Fruit fly (Drosophila melanogaster) whole organism, embryonic: ENCODE measurements around the gene ac.
A peak's percentile ranks its signal among the peaks of the same experiment; 100 is the strongest.

Experiments used
- Adf1 ChIP-seq: fragments of 200-800 bp; sonication (Bioruptor generic); IDR thresholded peaks from 2 replicates; pipeline ENCODE4 v1.3.6; 2022; ENCODE audit warnings: missing biosample characterization, missing genetic modification characterization
- Bgb ChIP-seq: fragments of 200-800 bp; sonication (Bioruptor generic); IDR thresholded peaks from 2 replicates; pipeline ENCODE4 v1.3.6; 2022; ENCODE audit warnings: missing biosample characterization, missing genetic modification characterization; ENCODE audit not compliant: partially characterized antibody
- CG10431 ChIP-seq: fragments of 200-800 bp; sonication (Bioruptor generic); optimal IDR thresholded peaks from 3 replicates; lab custom pipeline; 2018; ENCODE audit warnings: missing biosample characterization, mild to moderate bottlenecking, missing genetic modification characterization
- CG10979 ChIP-seq: fragments of 200-800 bp; sonication (Bioruptor generic); optimal IDR thresholded peaks from 2 replicates; lab custom pipeline; 2018; ENCODE audit warnings: missing biosample characterization, mild to moderate bottlenecking, missing genetic modification characterization, moderate library complexity
- CG12744 ChIP-seq: fragments of 200-800 bp; sonication (Bioruptor generic); optimal IDR thresholded peaks from 2 replicates; lab custom pipeline; 2016; ENCODE audit warnings: missing biosample characterization, missing genetic modification characterization
- CG13123 ChIP-seq: fragments of 200-800 bp; sonication (Bioruptor generic); optimal IDR thresholded peaks from 2 replicates; lab custom pipeline; 2016; ENCODE audit warnings: missing biosample characterization, missing genetic modification characterization
- CG14860 ChIP-seq: fragments of 200-800 bp; sonication (Bioruptor generic); IDR thresholded peaks from 3 replicates; pipeline ENCODE4 v1.3.6; 2022; ENCODE audit warnings: missing biosample characterization, missing genetic modification characterization; ENCODE audit not compliant: partially characterized antibody
- CG15011 ChIP-seq: fragments of 200-800 bp; sonication (Bioruptor generic); optimal IDR thresholded peaks from 3 replicates; lab custom pipeline; 2018; ENCODE audit warnings: missing biosample characterization, mild to moderate bottlenecking, missing genetic modification characterization
- CG15514 ChIP-seq: fragments of 200-800 bp; sonication (Bioruptor generic); optimal IDR thresholded peaks from 3 replicates; lab custom pipeline; 2017; ENCODE audit warnings: missing biosample characterization, missing genetic modification characterization, mild to moderate bottlenecking, moderate library complexity, missing genetic modification reagents
- CG18262 ChIP-seq: fragments of 200-800 bp; optimal IDR thresholded peaks from 3 replicates; lab custom pipeline; 2019; ENCODE audit warnings: missing biosample characterization, mild to moderate bottlenecking, missing genetic modification characterization, moderate library complexity
- CG2120 ChIP-seq: fragments of 200-800 bp; sonication (Bioruptor generic); optimal IDR thresholded peaks from 3 replicates; lab custom pipeline; 2016; ENCODE audit warnings: missing biosample characterization, missing genetic modification characterization
- CG2875 ChIP-seq: fragments of 200-800 bp; sonication (Bioruptor generic); optimal IDR thresholded peaks from 2 replicates; lab custom pipeline; 2017; ENCODE audit warnings: missing biosample characterization, mild to moderate bottlenecking, missing genetic modification characterization, missing genetic modification reagents
- CG30431 ChIP-seq: fragments of 200-800 bp; sonication (Bioruptor generic); optimal IDR thresholded peaks from 2 replicates; lab custom pipeline; 2017; ENCODE audit warnings: missing biosample characterization, missing genetic modification characterization
- CG6254 ChIP-seq: fragments of 200-800 bp; sonication (Bioruptor generic); optimal IDR thresholded peaks from 3 replicates; lab custom pipeline; 2017; ENCODE audit warnings: mild to moderate bottlenecking, missing biosample characterization, missing genetic modification reagents, missing genetic modification characterization
- CG6813 ChIP-seq: fragments of 200-800 bp; sonication (Bioruptor generic); optimal IDR thresholded peaks from 2 replicates; lab custom pipeline; 2017; ENCODE audit warnings: missing biosample characterization, missing genetic modification characterization, mild to moderate bottlenecking, moderate library complexity, missing genetic modification reagents
- CG7928 ChIP-seq: fragments of 200-800 bp; sonication (Bioruptor generic); optimal IDR thresholded peaks from 2 replicates; lab custom pipeline; 2017; ENCODE audit warnings: missing biosample characterization, mild to moderate bottlenecking, missing genetic modification characterization
- CG7963 ChIP-seq: fragments of 200-800 bp; sonication (Bioruptor generic); IDR thresholded peaks from 3 replicates; pipeline ENCODE4 v1.3.6; 2022; ENCODE audit warnings: missing biosample characterization, missing genetic modification characterization; ENCODE audit not compliant: partially characterized antibody
- CG9215 ChIP-seq: fragments of 200-800 bp; sonication (Bioruptor generic); IDR thresholded peaks from 2 replicates; pipeline ENCODE4 v1.3.6; 2022; ENCODE audit warnings: missing biosample characterization, missing genetic modification characterization
- CHES-1-like ChIP-seq: fragments of 200-800 bp; sonication (Bioruptor generic); optimal IDR thresholded peaks from 2 replicates; lab custom pipeline; 2016; ENCODE audit warnings: missing biosample characterization, missing genetic modification characterization
- CTCF ChIP-seq: fragments of 200-800 bp; sonication (Bioruptor generic); optimal IDR thresholded peaks from 2 replicates; lab custom pipeline; 2017; ENCODE audit warnings: missing biosample characterization, mild to moderate bottlenecking, missing genetic modification characterization, moderate library complexity
- D19A ChIP-seq: fragments of 200-800 bp; optimal IDR thresholded peaks from 3 replicates; lab custom pipeline; 2019; ENCODE audit warnings: missing biosample characterization, mild to moderate bottlenecking, missing genetic modification characterization, moderate library complexity
- D19B ChIP-seq: fragments of 200-800 bp; sonication (Bioruptor generic); optimal IDR thresholded peaks from 2 replicates; lab custom pipeline; 2017; ENCODE audit warnings: missing biosample characterization, mild to moderate bottlenecking, missing genetic modification characterization
- Dad ChIP-seq: fragments of 200-800 bp; sonication (Bioruptor generic); optimal IDR thresholded peaks from 3 replicates; lab custom pipeline; 2016; ENCODE audit warnings: missing biosample characterization, missing genetic modification characterization
- Deaf1 ChIP-seq: fragments of 200-800 bp; optimal IDR thresholded peaks from 3 replicates; lab custom pipeline; 2019; ENCODE audit warnings: missing biosample characterization, mild to moderate bottlenecking, missing genetic modification characterization, moderate library complexity
- Dref ChIP-seq: fragments of 200-800 bp; sonication (Bioruptor generic); IDR thresholded peaks from 2 replicates; pipeline ENCODE4 v1.3.6; 2022; ENCODE audit warnings: missing biosample characterization, missing genetic modification characterization
- E2f1 ChIP-seq: fragments of 200-800 bp; sonication (Bioruptor generic); IDR thresholded peaks from 2 replicates; pipeline ENCODE4 v1.3.6; 2022; ENCODE audit warnings: missing biosample characterization, missing genetic modification characterization
- E2f2 ChIP-seq: fragments of 200-800 bp; sonication (Bioruptor generic); IDR thresholded peaks from 2 replicates; pipeline ENCODE4 v1.3.6; 2022; ENCODE audit warnings: missing biosample characterization, missing genetic modification characterization
- Hmr ChIP-seq: fragments of 200-800 bp; sonication (Bioruptor generic); optimal IDR thresholded peaks from 3 replicates; lab custom pipeline; 2017; ENCODE audit warnings: mild to moderate bottlenecking, missing biosample characterization, missing genetic modification reagents, missing genetic modification characterization
- Lpt ChIP-seq: fragments of >200 bp; optimal IDR thresholded peaks from 2 replicates; lab custom pipeline; 2018; ENCODE audit warnings: missing biosample characterization, missing genetic modification characterization
- Max ChIP-seq: fragments of 200-800 bp; sonication (Bioruptor generic); optimal IDR thresholded peaks from 2 replicates; lab custom pipeline; 2016; ENCODE audit warnings: missing biosample characterization, mild to moderate bottlenecking, missing genetic modification characterization
- Myb ChIP-seq: fragments of 200-800 bp; sonication (Bioruptor generic); optimal IDR thresholded peaks from 2 replicates; lab custom pipeline; 2016; ENCODE audit warnings: missing biosample characterization, missing genetic modification characterization
- NC2β ChIP-seq: fragments of 200-800 bp; sonication (Bioruptor generic); optimal IDR thresholded peaks from 2 replicates; lab custom pipeline; 2016; ENCODE audit warnings: missing biosample characterization, missing genetic modification characterization
- Opbp ChIP-seq: fragments of 200-800 bp; sonication (Bioruptor generic); IDR thresholded peaks from 3 replicates; pipeline ENCODE4 v1.3.6; 2022; ENCODE audit warnings: missing biosample characterization, missing genetic modification characterization; ENCODE audit not compliant: partially characterized antibody
- Optix ChIP-seq: fragments of 200-800 bp; sonication (Bioruptor generic); IDR thresholded peaks from 3 replicates; pipeline ENCODE4 v1.3.6; 2022; ENCODE audit warnings: missing biosample characterization, missing genetic modification characterization
- Pdp1 ChIP-seq, 2 experiments: fragments of 200-800 bp; sonication (Bioruptor generic); optimal IDR thresholded peaks; 3 replicates each; lab custom pipeline; 2016; ENCODE audit warnings: missing biosample characterization in 2 of 2, missing genetic modification characterization in 2 of 2, mild to moderate bottlenecking in 1 of 2, moderate library complexity in 1 of 2
- Rfx ChIP-seq: fragments of 200-800 bp; sonication (Bioruptor generic); IDR thresholded peaks from 2 replicates; pipeline ENCODE4 v1.3.6; 2022; ENCODE audit warnings: missing biosample characterization, missing genetic modification characterization
- Sox100B ChIP-seq: fragments of 200-800 bp; sonication (Bioruptor generic); optimal IDR thresholded peaks from 3 replicates; lab custom pipeline; 2018; ENCODE audit warnings: missing biosample characterization, mild to moderate bottlenecking, missing genetic modification characterization
- ato ChIP-seq: fragments of 200-800 bp; sonication (Bioruptor generic); IDR thresholded peaks from 2 replicates; pipeline ENCODE4 v1.3.6; 2022; ENCODE audit warnings: missing biosample characterization, missing genetic modification characterization; ENCODE audit not compliant: partially characterized antibody
- az2 ChIP-seq: fragments of 200-800 bp; sonication (Bioruptor generic); optimal IDR thresholded peaks from 3 replicates; lab custom pipeline; 2016; ENCODE audit warnings: missing biosample characterization, missing genetic modification characterization
- bcd ChIP-seq: fragments of 200-800 bp; sonication (Bioruptor generic); optimal IDR thresholded peaks from 2 replicates; lab custom pipeline; 2017; ENCODE audit warnings: missing biosample characterization, mild to moderate bottlenecking, missing genetic modification characterization
- caup ChIP-seq: fragments of 200-800 bp; sonication (Bioruptor generic); optimal IDR thresholded peaks from 3 replicates; lab custom pipeline; 2017; ENCODE audit warnings: missing biosample characterization, mild to moderate bottlenecking, missing genetic modification characterization, moderate library complexity; ENCODE audit not compliant: severe bottlenecking
- hb ChIP-seq: fragments of 200-800 bp; sonication (Bioruptor generic); IDR thresholded peaks from 3 replicates; pipeline ENCODE4 v1.3.6; 2022; ENCODE audit warnings: missing biosample characterization, missing genetic modification characterization; ENCODE audit not compliant: partially characterized antibody
- lola ChIP-seq, 3 experiments: fragments of >200 bp in 2 of 3; fragments of 200-800 bp in 1 of 3; sonication (Bioruptor generic) in 1 of 3; optimal IDR thresholded peaks; 2 replicates each; lab custom pipeline; 2017 to 2019; ENCODE audit warnings: missing biosample characterization in 3 of 3, missing genetic modification characterization in 3 of 3, mild to moderate bottlenecking in 1 of 3, moderate library complexity in 1 of 3
- luna ChIP-seq: fragments of 200-800 bp; sonication (Bioruptor generic); optimal IDR thresholded peaks from 2 replicates; lab custom pipeline; 2016; ENCODE audit warnings: missing biosample characterization, missing genetic modification characterization
- nau ChIP-seq: fragments of 200-800 bp; sonication (Bioruptor generic); optimal IDR thresholded peaks from 3 replicates; lab custom pipeline; 2017; ENCODE audit warnings: missing biosample characterization, mild to moderate bottlenecking, missing genetic modification characterization, missing genetic modification reagents
- nerfin-2 ChIP-seq: fragments of 200-800 bp; sonication (Bioruptor generic); IDR thresholded peaks from 2 replicates; pipeline ENCODE4 v1.3.6; 2022; ENCODE audit warnings: missing biosample characterization, missing genetic modification characterization; ENCODE audit not compliant: partially characterized antibody
- pita ChIP-seq: fragments of 200-800 bp; sonication (Bioruptor generic); optimal IDR thresholded peaks from 2 replicates; lab custom pipeline; 2017; ENCODE audit warnings: missing biosample characterization, mild to moderate bottlenecking, missing genetic modification characterization
- sr ChIP-seq: fragments of 200-800 bp; sonication (Bioruptor generic); IDR thresholded peaks from 3 replicates; pipeline ENCODE4 v1.3.6; 2022; ENCODE audit warnings: missing biosample characterization, missing genetic modification characterization
- sug ChIP-seq: fragments of 200-800 bp; optimal IDR thresholded peaks from 2 replicates; lab custom pipeline; 2019; ENCODE audit warnings: missing biosample characterization, mild to moderate bottlenecking, missing genetic modification characterization, moderate library complexity
- tgo ChIP-seq: fragments of 200-800 bp; sonication (Bioruptor generic); IDR thresholded peaks from 3 replicates; pipeline ENCODE4 v1.3.6; 2022; ENCODE audit warnings: missing biosample characterization, missing genetic modification characterization
- tna ChIP-seq: fragments of 200-800 bp; sonication (Bioruptor generic); IDR thresholded peaks from 2 replicates; pipeline ENCODE4 v1.3.6; 2022; ENCODE audit warnings: missing biosample characterization, missing genetic modification characterization; ENCODE audit not compliant: partially characterized antibody
- vfl ChIP-seq: fragments of 200-800 bp; sonication (Bioruptor generic); optimal IDR thresholded peaks from 2 replicates; lab custom pipeline; 2016; ENCODE audit warnings: missing biosample characterization, missing genetic modification characterization

Gene ac

dm6 chrX:350970-351369 is 18.9 kb upstream of the ac start:
- TF ChIP-seq Adf1 (GFP tag; lab: Robert Waterston, UW) (no peak), CHES-1-like (no peak), bcd (GFP tag; lab: Kevin White, UChicago) (peak; percentile 64), E2f2 (GFP tag; lab: Robert Waterston, UW) (no peak), Dad (GFP tag; lab: Kevin White, UChicago) (no peak), Deaf1 (peak; percentile 12), Pdp1 (GFP tag; optimal IDR thresholded peaks at IDR 0.05; lab: Kevin White, UChicago) (peak in 1 of 2 experiments; percentile 63), Opbp (GFP tag; lab: Robert Waterston, UW) (no peak), sug (tag; lab: Kevin White, UChicago) (peak; percentile 22), lola (GFP tag; optimal IDR thresholded peaks at IDR 0.05; lab: Kevin White, UChicago) (no peak), CG13123 (no peak), CG10431 (no peak), D19B (GFP tag; lab: Kevin White, UChicago) (no peak), CG6813 (no peak), pita (peak; percentile 24), CG30431 (GFP tag; lab: Kevin White, UChicago) (no peak), CG9215 (GFP tag; lab: Robert Waterston, UW) (no peak), CTCF (GFP tag; lab: Kevin White, UChicago) (peak; percentile 67), nau (GFP tag; lab: Kevin White, UChicago) (no peak), D19A (tag; lab: Kevin White, UChicago) (no peak), Rfx (GFP tag; lab: Robert Waterston, UW) (no peak), CG18262 (tag; lab: Kevin White, UChicago) (no peak), sr (GFP tag; lab: Robert Waterston, UW) (no peak), Lpt (no peak), CG15514 (peak; percentile 29), az2 (GFP tag; lab: Kevin White, UChicago) (no peak), tgo (no peak), CG10979 (tag; lab: Kevin White, UChicago) (no peak), Myb (peak; percentile 14), caup (GFP tag; lab: Kevin White, UChicago) (no peak)

- TF ChIP-seq Hmr (no peak), CG15011 (GFP tag; lab: Kevin White, UChicago) (no peak), E2f1 (no peak), hb (GFP tag; lab: Robert Waterston, UW) (peak; percentile 61), tna (GFP tag; lab: Robert Waterston, UW) (peak; percentile 79), CG6254 (GFP tag; lab: Kevin White, UChicago) (no peak), nerfin-2 (peak; percentile 69), CG2875 (GFP tag; lab: Kevin White, UChicago) (no peak), CG12744 (GFP tag; lab: Kevin White, UChicago) (no peak), Dref (GFP tag; lab: Robert Waterston, UW) (no peak), luna (GFP tag; lab: Kevin White, UChicago) (no peak), CG7963 (peak; percentile 64; the same call in 2 of the 3 replicates), CG2120 (GFP tag; lab: Kevin White, UChicago) (no peak), Optix (GFP tag; lab: Robert Waterston, UW) (no peak), vfl (no peak), CG7928 (GFP tag; lab: Kevin White, UChicago) (no peak), ato (GFP tag; lab: Robert Waterston, UW) (peak; percentile 48; the same call in 1 of the 2 replicates), Pdp1 (GFP tag; optimal IDR thresholded peaks at IDR 0.05; lab: Kevin White, UChicago) (no peak), NC2β (GFP tag; lab: Kevin White, UChicago) (no peak), CG14860 (GFP tag; lab: Robert Waterston, UW) (peak; percentile 61), Max (no peak), Bgb (GFP tag; lab: Robert Waterston, UW) (peak; percentile 52; the same call in 1 of the 2 replicates), Sox100B (GFP tag; lab: Kevin White, UChicago) (no peak)
Measured at dm6 chrX:351599-351998, 18.2 kb upstream of the ac start.
